Worm (Caenorhabditis elegans) whole organism, L4 larva: Measurements from ENCODE around the gene atp-5.

Experiments
- D1046.2 ChIP-seq: fragments of 200-800 bp; sonication (Bioruptor generic); IDR thresholded peaks from 2 replicates; pipeline ENCODE4 v1.3.6; 2022; ENCODE audit warnings: missing genetic modification characterization, missing compliant biosample characterization
- F10B5.3 ChIP-seq: sonication (generic microtip); optimal IDR thresholded peaks from 2 replicates; lab custom pipeline; 2016; ENCODE audit warnings: mild to moderate bottlenecking, missing genetic modification characterization, missing compliant biosample characterization
- F37D6.2 ChIP-seq: sonication (generic microtip); optimal IDR thresholded peaks from 2 replicates; lab custom pipeline; 2016; ENCODE audit warnings: mild to moderate bottlenecking, missing genetic modification characterization, missing compliant biosample characterization
- F49E8.2 ChIP-seq: sonication (generic microtip); optimal IDR thresholded peaks from 2 replicates; lab custom pipeline; 2016; ENCODE audit warnings: missing compliant biosample characterization, mild to moderate bottlenecking, missing genetic modification characterization, borderline replicate concordance
- T26A8.4 ChIP-seq: fragments of 200-800 bp; sonication (Bioruptor generic); IDR thresholded peaks from 2 replicates; pipeline ENCODE4 v1.3.6; 2022; ENCODE audit warnings: missing genetic modification characterization, missing compliant biosample characterization
- Y48G9A.11 ChIP-seq: fragments of 200-800 bp; sonication (Bioruptor generic); IDR thresholded peaks from 2 replicates; pipeline ENCODE4 v1.3.6; 2022; ENCODE audit warnings: missing genetic modification reagents, missing genetic modification characterization, missing compliant biosample characterization
- arid-1 ChIP-seq: fragments of 200-800 bp; sonication (Bioruptor generic); conservative IDR thresholded peaks from 2 replicates; pipeline ENCODE4 v1.3.6; 2022; ENCODE audit warnings: missing genetic modification reagents, missing genetic modification characterization, missing compliant biosample characterization
- attf-4 ChIP-seq: sonication (generic microtip); optimal IDR thresholded peaks from 3 replicates; lab custom pipeline; 2017; ENCODE audit warnings: missing biosample characterization, missing genetic modification characterization
- ceh-28 ChIP-seq: fragments of 150-350 bp; optimal IDR thresholded peaks from 2 replicates; lab custom pipeline; 2014; ENCODE audit warnings: missing biosample characterization, missing genetic modification reagents, missing genetic modification characterization
- ces-1 ChIP-seq: fragments of 150-350 bp; sonication (generic microtip); optimal IDR thresholded peaks from 4 replicates; lab custom pipeline; 2014; ENCODE audit warnings: missing biosample characterization, missing genetic modification reagents, missing genetic modification characterization
- cey-2 ChIP-seq: sonication (generic microtip); optimal IDR thresholded peaks from 3 replicates; lab custom pipeline; 2017; ENCODE audit warnings: missing genetic modification characterization, mild to moderate bottlenecking, missing compliant biosample characterization, antibody characterized with exemption, borderline replicate concordance; ENCODE audit not compliant: insufficient read depth
- ctbp-1 ChIP-seq: fragments of 200-800 bp; sonication (Bioruptor generic); IDR thresholded peaks from 2 replicates; pipeline ENCODE4 v1.3.6; 2022; ENCODE audit warnings: missing genetic modification reagents, missing genetic modification characterization, missing compliant biosample characterization
- dpl-1 ChIP-seq: fragments of 150-350 bp; optimal IDR thresholded peaks from 2 replicates; lab custom pipeline; 2014; ENCODE audit warnings: missing biosample characterization, missing genetic modification reagents, missing genetic modification characterization
- fkh-10 ChIP-seq: fragments of 150-350 bp; optimal IDR thresholded peaks from 2 replicates; lab custom pipeline; 2014; ENCODE audit warnings: missing biosample characterization, missing genetic modification reagents, missing genetic modification characterization
- gei-8 ChIP-seq: fragments of 200-800 bp; sonication (Bioruptor generic); optimal IDR thresholded peaks from 2 replicates; lab custom pipeline; 2018; ENCODE audit warnings: mild to moderate bottlenecking, missing genetic modification characterization, missing compliant biosample characterization
- hif-1 ChIP-seq, 2 experiments: sonication (generic microtip); optimal IDR thresholded peaks; 2 replicates each; lab custom pipeline; 2016 to 2017; ENCODE audit warnings: missing compliant biosample characterization in 2 of 2, missing genetic modification characterization in 2 of 2, missing genetic modification reagents in 2 of 2, missing genotype in 2 of 2, mild to moderate bottlenecking in 1 of 2
- hlh-11 ChIP-seq: fragments of 200-800 bp; sonication (Bioruptor generic); optimal IDR thresholded peaks from 2 replicates; lab custom pipeline; 2018; ENCODE audit warnings: mild to moderate bottlenecking, missing genetic modification characterization, missing compliant biosample characterization
- jun-1 ChIP-seq: fragments of 150-350 bp; optimal IDR thresholded peaks from 2 replicates; lab custom pipeline; 2014; ENCODE audit warnings: missing biosample characterization, missing genetic modification reagents, missing genetic modification characterization
- lim-7 ChIP-seq: fragments of 200-800 bp; sonication (Bioruptor generic); IDR thresholded peaks from 2 replicates; pipeline ENCODE4 v1.3.6; 2022; ENCODE audit warnings: missing genetic modification characterization, missing compliant biosample characterization
- lin-29 ChIP-seq: fragments of 200-800 bp; sonication (Bioruptor generic); IDR thresholded peaks from 2 replicates; pipeline ENCODE4 v1.3.6; 2022; ENCODE audit warnings: missing genetic modification reagents, missing genetic modification characterization, missing compliant biosample characterization
- lir-3 ChIP-seq: sonication (generic microtip); optimal IDR thresholded peaks from 2 replicates; lab custom pipeline; 2016; ENCODE audit warnings: mild to moderate bottlenecking, missing genetic modification characterization, missing compliant biosample characterization
- lsy-2 ChIP-seq, 2 experiments: fragments of 150-350 bp in 1 of 2; sonication (generic microtip) in 1 of 2; optimal IDR thresholded peaks; 2 replicates each; lab custom pipeline; 2014 to 2017; ENCODE audit warnings: missing biosample characterization in 2 of 2, missing genetic modification characterization in 2 of 2
- madf-9 ChIP-seq: fragments of 200-800 bp; sonication (Bioruptor generic); conservative IDR thresholded peaks from 2 replicates; pipeline ENCODE4 v1.3.6; 2022; ENCODE audit warnings: missing genetic modification reagents, missing genetic modification characterization, missing compliant biosample characterization
- nhr-11 ChIP-seq: fragments of 150-350 bp; optimal IDR thresholded peaks from 2 replicates; lab custom pipeline; 2014; ENCODE audit warnings: missing biosample characterization, missing genetic modification characterization
- nhr-237 ChIP-seq: sonication (generic microtip); optimal IDR thresholded peaks from 2 replicates; lab custom pipeline; 2017; ENCODE audit warnings: missing biosample characterization, missing genetic modification characterization
- nhr-28 ChIP-seq: fragments of 150-350 bp; optimal IDR thresholded peaks from 2 replicates; lab custom pipeline; 2014; ENCODE audit warnings: missing biosample characterization, missing genetic modification characterization
- nhr-42 ChIP-seq: fragments of 200-800 bp; sonication (Bioruptor generic); IDR thresholded peaks from 2 replicates; pipeline ENCODE4 v1.3.6; 2022; ENCODE audit warnings: missing genetic modification characterization, missing compliant biosample characterization
- pqm-1 ChIP-seq: sonication (generic microtip); optimal IDR thresholded peaks from 2 replicates; lab custom pipeline; 2017; ENCODE audit warnings: missing biosample characterization, missing genetic modification characterization
- rbr-2 ChIP-seq: sonication (generic microtip); optimal IDR thresholded peaks from 2 replicates; lab custom pipeline; 2016; ENCODE audit warnings: missing genotype, missing genetic modification characterization, missing compliant biosample characterization
- snpc-4 ChIP-seq: fragments of 150-350 bp; optimal IDR thresholded peaks from 2 replicates; lab custom pipeline; 2014; ENCODE audit warnings: missing biosample characterization, missing genetic modification characterization
- spr-1 ChIP-seq: sonication (generic microtip); optimal IDR thresholded peaks from 2 replicates; lab custom pipeline; 2016; ENCODE audit warnings: mild to moderate bottlenecking, missing genetic modification characterization, missing compliant biosample characterization
- tag-97 ChIP-seq: fragments of 200-800 bp; sonication (Bioruptor generic); IDR thresholded peaks from 2 replicates; pipeline ENCODE4 v1.3.6; 2022; ENCODE audit warnings: missing genetic modification characterization, missing compliant biosample characterization
- tra-1 ChIP-seq: fragments of 200-800 bp; sonication (Bioruptor generic); IDR thresholded peaks from 2 replicates; pipeline ENCODE4 v1.3.6; 2022; ENCODE audit warnings: missing genetic modification reagents, missing genetic modification characterization, missing compliant biosample characterization
- zfp-3 ChIP-seq: fragments of 200-800 bp; sonication (Bioruptor generic); conservative IDR thresholded peaks from 2 replicates; pipeline ENCODE4 v1.3.6; 2022; ENCODE audit warnings: missing genetic modification reagents, missing genetic modification characterization, missing compliant biosample characterization
- zip-11 ChIP-seq: fragments of 200-800 bp; sonication (Bioruptor generic); IDR thresholded peaks from 2 replicates; pipeline ENCODE4 v1.3.6; 2022; ENCODE audit warnings: missing genetic modification characterization, missing compliant biosample characterization
- zip-2 ChIP-seq: fragments of 150-350 bp; optimal IDR thresholded peaks from 2 replicates; lab custom pipeline; 2014; ENCODE audit warnings: missing biosample characterization, missing genetic modification characterization
- ztf-7 ChIP-seq: fragments of 150-350 bp; optimal IDR thresholded peaks from 2 replicates; lab custom pipeline; 2014; ENCODE audit warnings: missing biosample characterization, missing genetic modification characterization

atp-5 gene

ce11 chrV:11123817-11124337 lies at the start of gene atp-5, which contains the start of gene lmtr-3 (continued):
- peak; percentile 20; the same call in 1 of the 2 replicates for TF ChIP-seq ctbp-1 (GFP tag; lab: Robert Waterston, UW)
- TF ChIP-seq lsy-2 (tag; optimal IDR thresholded peaks at IDR 0.05; lab: Kevin White, UChicago), result peak in 1 of 2 experiments; percentile 67
- TF ChIP-seq zfp-3 (GFP tag; lab: Robert Waterston, UW), result 0 out of 2 replicates have a peak, but pooled peaks have one; percentile 12
- no peak for TF ChIP-seq ces-1 (GFP tag; lab: Kevin White, UChicago)
- TF ChIP-seq dpl-1, result peak; percentile 70
- TF ChIP-seq Y48G9A.11, result peak; percentile 43; the same call in 1 of the 2 replicates
- TF ChIP-seq nhr-11, result no peak
- TF ChIP-seq tag-97 (GFP tag; lab: Robert Waterston, UW), result 0 out of 2 replicates have a peak, but pooled peaks have one; percentile 23
- no peak for TF ChIP-seq gei-8 (GFP tag; lab: Kevin White, UChicago)
- TF ChIP-seq hlh-11 (tag; lab: Kevin White, UChicago), result peak; percentile 79
- peak; percentile 65; the same call in 1 of the 2 replicates for TF ChIP-seq tra-1 (GFP tag; lab: Robert Waterston, UW)
- no peak for TF ChIP-seq cey-2 (tag; lab: Kevin White, UChicago)
- no peak for TF ChIP-seq ztf-7 (tag; lab: Kevin White, UChicago)
- no peak for TF ChIP-seq attf-4 (tag; lab: Kevin White, UChicago)
- no peak for TF ChIP-seq spr-1
- no peak for TF ChIP-seq lin-29 (GFP tag; lab: Robert Waterston, UW)

ce11 chrV:11172667-11173066 lies 49.0 kb upstream of the atp-5 start:
- no peak for TF ChIP-seq T26A8.4 (GFP tag; lab: Robert Waterston, UW)
- no peak for TF ChIP-seq D1046.2 (GFP tag; lab: Robert Waterston, UW)
- TF ChIP-seq zip-2 (tag; lab: Kevin White, UChicago), result no peak
- TF ChIP-seq pqm-1 (tag; lab: Kevin White, UChicago), result no peak
- no peak for TF ChIP-seq tag-97 (GFP tag; lab: Robert Waterston, UW)
- no peak for TF ChIP-seq snpc-4 (tag; lab: Kevin White, UChicago)
- TF ChIP-seq lim-7 (GFP tag; lab: Robert Waterston, UW), result no peak
- no peak for TF ChIP-seq hif-1 (tag; optimal IDR thresholded peaks at IDR 0.05; lab: Kevin White, UChicago)
- TF ChIP-seq nhr-42 (GFP tag; lab: Robert Waterston, UW), result no peak
- TF ChIP-seq lir-3 (tag; lab: Kevin White, UChicago), result no peak
- TF ChIP-seq fkh-10, result peak; percentile 51
- TF ChIP-seq ces-1 (GFP tag; lab: Kevin White, UChicago), result peak; percentile 47
- no peak for TF ChIP-seq rbr-2 (tag; lab: Kevin White, UChicago)
- TF ChIP-seq nhr-28, result no peak
- TF ChIP-seq ceh-28 (tag; lab: Kevin White, UChicago), result no peak

DNA sequence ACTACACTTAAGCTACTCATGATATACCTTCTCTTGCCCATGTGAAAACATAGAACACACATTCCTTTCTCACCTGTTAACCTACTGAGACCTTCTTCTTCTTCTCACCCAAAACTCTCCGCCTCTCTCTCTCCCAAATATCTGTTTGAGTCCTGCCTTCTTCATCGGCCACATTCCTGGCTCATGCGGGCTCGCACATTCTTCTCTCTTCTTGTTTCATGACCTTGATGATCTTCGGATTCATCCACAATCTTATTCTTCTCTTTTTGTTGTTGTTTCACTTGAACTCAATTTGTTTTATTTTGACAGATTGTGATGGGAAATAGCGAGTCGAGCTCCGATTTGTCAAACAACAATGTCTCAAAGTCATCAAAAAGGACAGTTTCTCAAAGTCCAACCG lies 48.2 kb upstream of the atp-5 start, which contains the start of gene T19C4.5:
TSS of gene T19C4.5 (plus strand) at position 308 of the 400 bp plus-strand sequence.
- TF ChIP-seq nhr-11, result peak; percentile 50
- no peak for TF ChIP-seq F10B5.3
- TF ChIP-seq jun-1 (tag; lab: Kevin White, UChicago), result no peak
- no peak for TF ChIP-seq F37D6.2
- no peak for TF ChIP-seq zip-11 (GFP tag; lab: Robert Waterston, UW)
- no peak for TF ChIP-seq lin-29 (GFP tag; lab: Robert Waterston, UW)
- no peak for TF ChIP-seq F49E8.2 (tag; lab: Kevin White, UChicago)
- no peak for TF ChIP-seq madf-9 (GFP tag; lab: Robert Waterston, UW)
- TF ChIP-seq attf-4 (tag; lab: Kevin White, UChicago), result no peak
- TF ChIP-seq hlh-11 (tag; lab: Kevin White, UChicago), result peak; percentile 22
- no peak for TF ChIP-seq spr-1
- TF ChIP-seq lir-3 (tag; lab: Kevin White, UChicago), result no peak
- no peak for TF ChIP-seq nhr-237
- TF ChIP-seq arid-1, result no peak
